Fruit fly (Drosophila melanogaster) whole organism, embryonic: Measurements from ENCODE around the gene xmas.

Source experiments
- CG10366 ChIP-seq: fragments of 200-800 bp; sonication (Bioruptor generic); IDR thresholded peaks from 2 replicates; pipeline ENCODE4 v1.3.6; 2022; ENCODE audit warnings: missing biosample characterization, missing genetic modification characterization
- CG10462 ChIP-seq: fragments of 200-800 bp; sonication (Bioruptor generic); optimal IDR thresholded peaks from 2 replicates; lab custom pipeline; 2016; ENCODE audit warnings: missing biosample characterization, missing genetic modification characterization
- CG10959 ChIP-seq: fragments of 200-800 bp; sonication (Bioruptor generic); IDR thresholded peaks from 2 replicates; pipeline ENCODE4 v1.3.6; 2022; ENCODE audit warnings: missing biosample characterization, missing genetic modification characterization
- CG11398 ChIP-seq: fragments of 200-800 bp; sonication (Bioruptor generic); optimal IDR thresholded peaks from 2 replicates; lab custom pipeline; 2016; ENCODE audit warnings: missing biosample characterization, missing genetic modification characterization
- CG11695 ChIP-seq: fragments of 200-800 bp; sonication (Bioruptor generic); IDR thresholded peaks from 3 replicates; pipeline ENCODE4 v1.3.6; 2022; ENCODE audit warnings: missing biosample characterization, missing genetic modification characterization
- CG12071 ChIP-seq: fragments of 200-800 bp; sonication (Bioruptor generic); optimal IDR thresholded peaks from 3 replicates; lab custom pipeline; 2018; ENCODE audit warnings: missing biosample characterization, mild to moderate bottlenecking, missing genetic modification characterization
- CG12299 ChIP-seq: fragments of 200-800 bp; sonication (Bioruptor generic); optimal IDR thresholded peaks from 2 replicates; lab custom pipeline; 2018; ENCODE audit warnings: missing biosample characterization, mild to moderate bottlenecking, missing genetic modification characterization
- CG12659 ChIP-seq: fragments of 200-800 bp; sonication (Bioruptor generic); optimal IDR thresholded peaks from 3 replicates; lab custom pipeline; 2017; ENCODE audit warnings: mild to moderate bottlenecking, missing biosample characterization, missing genetic modification reagents, missing genetic modification characterization
- CG13296 ChIP-seq: fragments of 200-800 bp; sonication (Bioruptor generic); optimal IDR thresholded peaks from 3 replicates; lab custom pipeline; 2018; ENCODE audit warnings: missing biosample characterization, mild to moderate bottlenecking, missing genetic modification characterization
- CG13424 ChIP-seq: fragments of 200-800 bp; sonication (Bioruptor generic); optimal IDR thresholded peaks from 2 replicates; lab custom pipeline; 2019; ENCODE audit warnings: missing biosample characterization, mild to moderate bottlenecking, missing genetic modification characterization, moderate library complexity
- CG13624 ChIP-seq: fragments of 200-800 bp; sonication (Bioruptor generic); optimal IDR thresholded peaks from 2 replicates; lab custom pipeline; 2016; ENCODE audit warnings: missing biosample characterization, missing genetic modification characterization
- CG15601 ChIP-seq: fragments of 200-800 bp; sonication (Bioruptor generic); optimal IDR thresholded peaks from 3 replicates; lab custom pipeline; 2019; ENCODE audit warnings: missing biosample characterization, mild to moderate bottlenecking, missing genetic modification characterization, moderate library complexity
- CG1602 ChIP-seq: fragments of 200-800 bp; sonication (Bioruptor generic); optimal IDR thresholded peaks from 3 replicates; lab custom pipeline; 2016; ENCODE audit warnings: missing biosample characterization, missing genetic modification characterization
- CG16779 ChIP-seq: fragments of 200-800 bp; sonication (Bioruptor generic); IDR thresholded peaks from 2 replicates; pipeline ENCODE4 v1.3.6; 2022; ENCODE audit warnings: missing biosample characterization, missing genetic modification characterization
- CG18011 ChIP-seq: fragments of 200-800 bp; sonication (Bioruptor generic); optimal IDR thresholded peaks from 2 replicates; lab custom pipeline; 2017; ENCODE audit warnings: missing biosample characterization, missing genetic modification characterization, mild to moderate bottlenecking, moderate library complexity, missing genotype
- CG18476 ChIP-seq: fragments of 200-800 bp; sonication (Bioruptor generic); optimal IDR thresholded peaks from 2 replicates; lab custom pipeline; 2016; ENCODE audit warnings: missing biosample characterization, mild to moderate bottlenecking, missing genetic modification characterization
- CG2120 ChIP-seq: fragments of 200-800 bp; sonication (Bioruptor generic); optimal IDR thresholded peaks from 3 replicates; lab custom pipeline; 2016; ENCODE audit warnings: missing biosample characterization, missing genetic modification characterization
- CG2199 ChIP-seq: fragments of 200-800 bp; sonication (Bioruptor generic); IDR thresholded peaks from 3 replicates; pipeline ENCODE4 v1.3.6; 2022; ENCODE audit warnings: missing biosample characterization, missing genetic modification characterization
- CG30020 ChIP-seq: fragments of 200-800 bp; optimal IDR thresholded peaks from 2 replicates; lab custom pipeline; 2019; ENCODE audit warnings: missing biosample characterization, mild to moderate bottlenecking, missing genetic modification characterization, moderate library complexity
- CG3065 ChIP-seq: fragments of 200-800 bp; sonication (Bioruptor generic); optimal IDR thresholded peaks from 2 replicates; lab custom pipeline; 2016; ENCODE audit warnings: missing biosample characterization, missing genetic modification characterization
- CG3995 ChIP-seq: fragments of 200-800 bp; sonication (Bioruptor generic); optimal IDR thresholded peaks from 3 replicates; lab custom pipeline; 2016; ENCODE audit warnings: missing biosample characterization, missing genetic modification characterization
- CG6272 ChIP-seq: fragments of 200-800 bp; sonication (Bioruptor generic); IDR thresholded peaks from 2 replicates; pipeline ENCODE4 v1.3.6; 2022; ENCODE audit warnings: missing biosample characterization, missing genetic modification characterization
- CG6689 ChIP-seq: fragments of 200-800 bp; sonication (Bioruptor generic); IDR thresholded peaks from 2 replicates; pipeline ENCODE4 v1.3.6; 2022; ENCODE audit warnings: missing biosample characterization, missing genetic modification characterization
- CG9215 ChIP-seq: fragments of 200-800 bp; sonication (Bioruptor generic); IDR thresholded peaks from 2 replicates; pipeline ENCODE4 v1.3.6; 2022; ENCODE audit warnings: missing biosample characterization, missing genetic modification characterization
- Chrac-16 ChIP-seq: fragments of 200-800 bp; sonication (Bioruptor generic); optimal IDR thresholded peaks from 3 replicates; lab custom pipeline; 2016; ENCODE audit warnings: missing biosample characterization, missing genetic modification characterization
- Dfd ChIP-seq, 2 experiments: fragments of >200 bp; optimal IDR thresholded peaks; 2 replicates each; lab custom pipeline; 2017; ENCODE audit warnings: missing biosample characterization in 2 of 2, missing genetic modification characterization in 2 of 2
- Dip3 ChIP-seq: fragments of 200-800 bp; sonication (Bioruptor generic); optimal IDR thresholded peaks from 3 replicates; lab custom pipeline; 2016; ENCODE audit warnings: missing biosample characterization, missing genetic modification characterization
- Ets65A ChIP-seq: fragments of 200-800 bp; sonication (Bioruptor generic); peaks from one replicate; lab custom pipeline; 2016; ENCODE audit warnings: missing biosample characterization, missing genetic modification characterization
- GATAe ChIP-seq: fragments of 200-800 bp; sonication (Bioruptor generic); conservative IDR thresholded peaks from 2 replicates; pipeline ENCODE4 v1.3.6; 2022; ENCODE audit warnings: missing biosample characterization, missing genetic modification characterization
- HLH54F ChIP-seq: fragments of 200-800 bp; sonication (Bioruptor generic); optimal IDR thresholded peaks from 3 replicates; lab custom pipeline; 2016; ENCODE audit warnings: missing biosample characterization, missing genetic modification characterization
- Hr78 ChIP-seq, 2 experiments: fragments of 200-800 bp in 1 of 2; fragments of >200 bp in 1 of 2; sonication (Bioruptor generic) in 1 of 2; optimal IDR thresholded peaks; 2 replicates each; lab custom pipeline; 2017 to 2019; ENCODE audit warnings: missing biosample characterization in 2 of 2, missing genetic modification characterization in 2 of 2, mild to moderate bottlenecking in 1 of 2, moderate library complexity in 1 of 2
- MTF-1 ChIP-seq: fragments of 200-800 bp; sonication (Bioruptor generic); optimal IDR thresholded peaks from 2 replicates; lab custom pipeline; 2018; ENCODE audit warnings: missing biosample characterization, mild to moderate bottlenecking, missing genetic modification characterization, borderline replicate concordance
- Nf-YC ChIP-seq: fragments of 200-800 bp; optimal IDR thresholded peaks from 3 replicates; lab custom pipeline; 2019; ENCODE audit warnings: missing biosample characterization, mild to moderate bottlenecking, missing genetic modification characterization, moderate library complexity
- Six4 ChIP-seq: fragments of 200-800 bp; sonication (Bioruptor generic); optimal IDR thresholded peaks from 2 replicates; lab custom pipeline; 2016; ENCODE audit warnings: missing biosample characterization, missing genetic modification characterization
- ato ChIP-seq: fragments of 200-800 bp; sonication (Bioruptor generic); IDR thresholded peaks from 2 replicates; pipeline ENCODE4 v1.3.6; 2022; ENCODE audit warnings: missing biosample characterization, missing genetic modification characterization; ENCODE audit not compliant: partially characterized antibody
- caup ChIP-seq: fragments of 200-800 bp; sonication (Bioruptor generic); optimal IDR thresholded peaks from 3 replicates; lab custom pipeline; 2017; ENCODE audit warnings: missing biosample characterization, mild to moderate bottlenecking, missing genetic modification characterization, moderate library complexity; ENCODE audit not compliant: severe bottlenecking
- exex ChIP-seq: fragments of 200-800 bp; sonication (Bioruptor generic); optimal IDR thresholded peaks from 4 replicates; lab custom pipeline; 2018; ENCODE audit warnings: missing biosample characterization, mild to moderate bottlenecking, missing genetic modification characterization, moderate library complexity
- fd64A ChIP-seq: fragments of 200-800 bp; sonication (Bioruptor generic); optimal IDR thresholded peaks from 3 replicates; lab custom pipeline; 2018; ENCODE audit warnings: missing biosample characterization, mild to moderate bottlenecking, missing genetic modification characterization
- ftz-f1 ChIP-seq: fragments of 200-800 bp; sonication (Bioruptor generic); optimal IDR thresholded peaks from 2 replicates; lab custom pipeline; 2016; ENCODE audit warnings: missing biosample characterization, missing genetic modification characterization
- gt ChIP-seq: fragments of 200-800 bp; sonication (Bioruptor generic); IDR thresholded peaks from 2 replicates; pipeline ENCODE4 v1.3.6; 2022; ENCODE audit warnings: missing biosample characterization, missing genetic modification characterization
- hkb ChIP-seq, 2 experiments: fragments of 200-800 bp in 1 of 2; fragments of >200 bp in 1 of 2; sonication (Bioruptor generic) in 1 of 2; IDR thresholded peaks in 1 of 2; optimal IDR thresholded peaks in 1 of 2; 2 replicates each; pipeline versions ENCODE4 v1.3.6 to Lab custom; 2017 to 2022; ENCODE audit warnings: missing biosample characterization in 1 of 2, missing genetic modification characterization in 1 of 2
- lilli ChIP-seq: fragments of 200-800 bp; sonication (Bioruptor generic); optimal IDR thresholded peaks from 3 replicates; lab custom pipeline; 2016; ENCODE audit warnings: missing biosample characterization, missing genetic modification characterization
- luna ChIP-seq: fragments of 200-800 bp; sonication (Bioruptor generic); optimal IDR thresholded peaks from 2 replicates; lab custom pipeline; 2016; ENCODE audit warnings: missing biosample characterization, missing genetic modification characterization
- mirr ChIP-seq: fragments of 200-800 bp; sonication (Bioruptor generic); optimal IDR thresholded peaks from 3 replicates; lab custom pipeline; 2018; ENCODE audit warnings: missing biosample characterization, mild to moderate bottlenecking, missing genetic modification characterization
- nerfin-2 ChIP-seq: fragments of 200-800 bp; sonication (Bioruptor generic); IDR thresholded peaks from 2 replicates; pipeline ENCODE4 v1.3.6; 2022; ENCODE audit warnings: missing biosample characterization, missing genetic modification characterization; ENCODE audit not compliant: partially characterized antibody
- salm ChIP-seq: fragments of 200-800 bp; sonication (Bioruptor generic); optimal IDR thresholded peaks from 2 replicates; lab custom pipeline; 2018; ENCODE audit warnings: missing biosample characterization, mild to moderate bottlenecking, missing genetic modification characterization
- schlank ChIP-seq: fragments of 200-800 bp; sonication (Bioruptor generic); optimal IDR thresholded peaks from 2 replicates; lab custom pipeline; 2018; ENCODE audit warnings: missing biosample characterization, mild to moderate bottlenecking, missing genetic modification characterization
- slou ChIP-seq: fragments of 200-800 bp; sonication (Bioruptor generic); optimal IDR thresholded peaks from 3 replicates; lab custom pipeline; 2016; ENCODE audit warnings: missing biosample characterization, missing genetic modification characterization

Gene xmas

dm6 chrX:17147983-17148637 lies 11.0 kb downstream of the xmas start, which contains the start of gene RpS5a (continued):
- TF ChIP-seq CG6272 (GFP tag; lab: Robert Waterston, UW), result peak; percentile 68; the same call in 1 of the 2 replicates
- 0 out of 2 replicates have a peak, but pooled peaks have one; percentile 63 for TF ChIP-seq CG16779
- peak; percentile 45 for TF ChIP-seq Six4 (GFP tag; lab: Kevin White, UChicago)
- peak; percentile 86 for TF ChIP-seq slou (GFP tag; lab: Kevin White, UChicago)
- TF ChIP-seq CG11398 (GFP tag; lab: Kevin White, UChicago), result peak; percentile 77
- peak; percentile 60 for TF ChIP-seq Nf-YC (tag; lab: Kevin White, UChicago)
- peak; percentile 95 for TF ChIP-seq caup (GFP tag; lab: Kevin White, UChicago)
- no peak for TF ChIP-seq Hr78 (GFP tag; optimal IDR thresholded peaks at IDR 0.05; lab: Kevin White, UChicago)
- TF ChIP-seq CG18011 (GFP tag; lab: Kevin White, UChicago), result peak; percentile 59
- TF ChIP-seq GATAe, result no peak
- TF ChIP-seq CG2199 (GFP tag; lab: Robert Waterston, UW), result 0 out of 3 replicates have a peak, but pooled peaks have one; percentile 38
- no peak for TF ChIP-seq hkb (optimal IDR thresholded peaks at IDR 0.05; lab: Kevin White, UChicago)
- peak; percentile 71 for TF ChIP-seq hkb (GFP tag; IDR thresholded peaks at IDR 0.05; lab: Robert Waterston, UW)
- TF ChIP-seq exex, result peak; percentile 28
- TF ChIP-seq luna (GFP tag; lab: Kevin White, UChicago), result peak; percentile 69
- TF ChIP-seq CG10462, result peak; percentile 36
- TF ChIP-seq ftz-f1 (GFP tag; lab: Kevin White, UChicago), result peak; percentile 65
- TF ChIP-seq gt, result peak; percentile 62; the same call in 1 of the 2 replicates
- TF ChIP-seq CG11695 (GFP tag; lab: Robert Waterston, UW), result peak; percentile 45; the same call in 1 of the 3 replicates
- TF ChIP-seq schlank, result peak; percentile 81
- no peak for TF ChIP-seq Dfd (GFP tag; optimal IDR thresholded peaks at IDR 0.05; lab: Kevin White, UChicago)
- peak; percentile 84 for TF ChIP-seq CG12071
- TF ChIP-seq Dip3 (GFP tag; lab: Kevin White, UChicago), result peak; percentile 87
- peak; percentile 60 for TF ChIP-seq CG6689 (GFP tag; lab: Robert Waterston, UW)
- TF ChIP-seq lilli (GFP tag; lab: Kevin White, UChicago), result peak; percentile 72
- TF ChIP-seq HLH54F (GFP tag; lab: Kevin White, UChicago), result peak; percentile 85
- TF ChIP-seq MTF-1 (GFP tag; lab: Kevin White, UChicago), result peak; percentile 91
- TF ChIP-seq fd64A (GFP tag; lab: Kevin White, UChicago), result peak; percentile 83
- peak; percentile 58 for TF ChIP-seq CG10366
- TF ChIP-seq ato (GFP tag; lab: Robert Waterston, UW), result peak; percentile 53; the same call in 1 of the 2 replicates
- peak; percentile 65 for TF ChIP-seq CG2120 (GFP tag; lab: Kevin White, UChicago)
- peak; percentile 99 for TF ChIP-seq Ets65A (GFP tag; lab: Kevin White, UChicago)
- TF ChIP-seq nerfin-2, result peak; percentile 66; the same call in 1 of the 2 replicates
- peak; percentile 87 for TF ChIP-seq CG13296 (GFP tag; lab: Kevin White, UChicago)
- TF ChIP-seq CG3995 (GFP tag; lab: Kevin White, UChicago), result peak; percentile 84
- peak; percentile 61 for TF ChIP-seq CG12299 (tag; lab: Kevin White, UChicago)
- peak; percentile 44 for TF ChIP-seq CG30020 (tag; lab: Kevin White, UChicago)
- peak; percentile 89 for TF ChIP-seq mirr
- TF ChIP-seq CG1602 (GFP tag; lab: Kevin White, UChicago), result peak; percentile 33
- peak; percentile 47 for TF ChIP-seq CG15601
- no peak for TF ChIP-seq CG10959 (GFP tag; lab: Robert Waterston, UW)
- TF ChIP-seq salm, result peak; percentile 41
- peak; percentile 65 for TF ChIP-seq CG3065 (GFP tag; lab: Kevin White, UChicago)
- TF ChIP-seq Chrac-16 (GFP tag; lab: Kevin White, UChicago), result peak; percentile 60
- TF ChIP-seq CG18476 (GFP tag; lab: Kevin White, UChicago), result peak; percentile 3
- TF ChIP-seq CG9215 (GFP tag; lab: Robert Waterston, UW), result peak; percentile 76
- peak; percentile 88 for TF ChIP-seq CG12659 (GFP tag; lab: Kevin White, UChicago)
- TF ChIP-seq CG13624 (GFP tag; lab: Kevin White, UChicago), result peak; percentile 87
- TF ChIP-seq CG13424 (tag; lab: Kevin White, UChicago), result peak; percentile 60
